Worm (Caenorhabditis elegans) whole organism, mixed stage, embryonic: ENCODE results near the gene Y82E9BR.10.

Source experiments
- M03D4.4 ChIP-seq: sonication (generic microtip); optimal IDR thresholded peaks from 2 replicates; lab custom pipeline; 2017; ENCODE audit warnings: mild to moderate bottlenecking, missing genetic modification characterization, missing compliant biosample characterization
- blmp-1 ChIP-seq: fragments of 150-350 bp; optimal IDR thresholded peaks from 2 replicates; lab custom pipeline; 2014; ENCODE audit warnings: missing biosample characterization, missing genetic modification characterization
- ceh-39 ChIP-seq: fragments of 150-350 bp; optimal IDR thresholded peaks from 2 replicates; lab custom pipeline; 2014; ENCODE audit warnings: missing biosample characterization, missing genetic modification characterization
- ceh-83 ChIP-seq: fragments of 200-800 bp; sonication (Bioruptor generic); optimal IDR thresholded peaks from 2 replicates; lab custom pipeline; 2018; ENCODE audit warnings: mild to moderate bottlenecking, missing genetic modification characterization, missing compliant biosample characterization
- ces-1 ChIP-seq: fragments of 150-350 bp; optimal IDR thresholded peaks from 2 replicates; lab custom pipeline; 2014; ENCODE audit warnings: missing biosample characterization, missing genetic modification reagents, missing genetic modification characterization
- cnd-1 ChIP-seq: fragments of 200-800 bp; sonication (Bioruptor generic); optimal IDR thresholded peaks from 2 replicates; lab custom pipeline; 2018; ENCODE audit warnings: mild to moderate bottlenecking, missing genetic modification characterization, missing compliant biosample characterization
- drap-1 ChIP-seq: fragments of 200-800 bp; sonication (Bioruptor generic); optimal IDR thresholded peaks from 3 replicates; lab custom pipeline; 2018; ENCODE audit warnings: mild to moderate bottlenecking, missing genetic modification characterization, missing compliant biosample characterization
- elt-1 ChIP-seq: sonication (generic microtip); optimal IDR thresholded peaks from 2 replicates; lab custom pipeline; 2017; ENCODE audit warnings: missing genetic modification characterization, mild to moderate bottlenecking, missing compliant biosample characterization, antibody characterized with exemption, moderate library complexity, borderline replicate concordance; ENCODE audit not compliant: insufficient read depth
- flh-1 ChIP-seq: fragments of 200-800 bp; sonication (Bioruptor generic); optimal IDR thresholded peaks from 2 replicates; lab custom pipeline; 2018; ENCODE audit warnings: mild to moderate bottlenecking, missing genetic modification characterization, moderate library complexity, missing compliant biosample characterization
- ham-2 ChIP-seq: fragments of 200-800 bp; sonication (Bioruptor generic); optimal IDR thresholded peaks from 2 replicates; lab custom pipeline; 2018; ENCODE audit warnings: mild to moderate bottlenecking, missing genetic modification characterization, missing compliant biosample characterization
- hlh-1 ChIP-seq: fragments of 150-350 bp; optimal IDR thresholded peaks from 2 replicates; lab custom pipeline; 2014; ENCODE audit warnings: missing biosample characterization, missing genetic modification reagents, missing genetic modification characterization
- lin-13 ChIP-seq: fragments of 150-350 bp; optimal IDR thresholded peaks from 2 replicates; lab custom pipeline; 2014; ENCODE audit warnings: missing biosample characterization, missing genetic modification characterization
- lsy-2 ChIP-seq: fragments of 150-350 bp; optimal IDR thresholded peaks from 2 replicates; lab custom pipeline; 2014; ENCODE audit warnings: missing biosample characterization, missing genetic modification characterization
- mab-5 ChIP-seq: fragments of 150-350 bp; optimal IDR thresholded peaks from 2 replicates; lab custom pipeline; 2014; ENCODE audit warnings: missing biosample characterization, missing genetic modification characterization
- mep-1 ChIP-seq: fragments of 150-350 bp; optimal IDR thresholded peaks from 2 replicates; lab custom pipeline; 2017; ENCODE audit warnings: missing biosample characterization, missing genetic modification reagents, missing genetic modification characterization, inconsistent platforms
- mls-2 ChIP-seq: sonication (generic microtip); optimal IDR thresholded peaks from 2 replicates; lab custom pipeline; 2016; ENCODE audit warnings: mild to moderate bottlenecking, missing genetic modification characterization, moderate library complexity, missing compliant biosample characterization
- nhr-12 ChIP-seq: fragments of 150-350 bp; optimal IDR thresholded peaks from 2 replicates; lab custom pipeline; 2014; ENCODE audit warnings: missing biosample characterization, missing genetic modification characterization
- nhr-2 ChIP-seq: fragments of 150-350 bp; optimal IDR thresholded peaks from 2 replicates; lab custom pipeline; 2014; ENCODE audit warnings: missing biosample characterization, missing genetic modification characterization
- nhr-237 ChIP-seq: fragments of 150-350 bp; optimal IDR thresholded peaks from 2 replicates; lab custom pipeline; 2014; ENCODE audit warnings: missing biosample characterization, missing genetic modification characterization
- pha-4 ChIP-seq: fragments of 150-350 bp; optimal IDR thresholded peaks from 2 replicates; lab custom pipeline; 2018; ENCODE audit warnings: missing biosample characterization, missing genetic modification reagents, missing genetic modification characterization
- sem-2 ChIP-seq: fragments of 200-800 bp; sonication (Bioruptor generic); optimal IDR thresholded peaks from 2 replicates; lab custom pipeline; 2018; ENCODE audit warnings: mild to moderate bottlenecking, missing genetic modification characterization, missing compliant biosample characterization
- snpc-4 ChIP-seq: fragments of 150-350 bp; optimal IDR thresholded peaks from 2 replicates; lab custom pipeline; 2014; ENCODE audit warnings: missing biosample characterization, missing genetic modification characterization
- sptf-1 ChIP-seq: sonication (generic microtip); optimal IDR thresholded peaks from 2 replicates; lab custom pipeline; 2017; ENCODE audit warnings: mild to moderate bottlenecking, missing genetic modification characterization, moderate library complexity, missing compliant biosample characterization
- tbx-8 ChIP-seq: fragments of 200-800 bp; sonication (Bioruptor generic); optimal IDR thresholded peaks from 2 replicates; lab custom pipeline; 2018; ENCODE audit warnings: mild to moderate bottlenecking, missing genetic modification characterization, moderate library complexity, missing compliant biosample characterization
- unc-120 ChIP-seq: sonication (generic microtip); optimal IDR thresholded peaks from 2 replicates; lab custom pipeline; 2017; ENCODE audit warnings: missing genetic modification characterization, missing compliant biosample characterization; ENCODE audit not compliant: poor library complexity, severe bottlenecking
- unc-62 ChIP-seq: fragments of 150-350 bp; optimal IDR thresholded peaks from 2 replicates; lab custom pipeline; 2014; ENCODE audit warnings: missing biosample characterization, missing genetic modification reagents, missing genetic modification characterization

Gene Y82E9BR.10

ce11 chrIII:1342488-1342887 lies 32.9 kb downstream of the Y82E9BR.10 start, which contains the start of gene fbxa-26:
Gene fbxa-26, minus strand, starts transcription at chrIII:1342522.
- TF ChIP-seq lsy-2, result no peak
- TF ChIP-seq ces-1 (GFP tag; lab: Kevin White, UChicago), result no peak
- no peak for TF ChIP-seq mab-5 (tag; lab: Kevin White, UChicago)
- TF ChIP-seq drap-1 (GFP tag; lab: Kevin White, UChicago), result no peak
- TF ChIP-seq nhr-12 (tag; lab: Kevin White, UChicago), result no peak

- TF ChIP-seq unc-62 (no peak), ces-1 (GFP tag; lab: Kevin White, UChicago) (no peak), blmp-1 (no peak), nhr-237 (tag; lab: Kevin White, UChicago) (no peak), ceh-83 (GFP tag; lab: Kevin White, UChicago) (no peak), pha-4 (tag; lab: Kevin White, UChicago) (no peak), ham-2 (GFP tag; lab: Kevin White, UChicago) (no peak), hlh-1 (tag; lab: Kevin White, UChicago) (no peak), M03D4.4 (tag; lab: Kevin White, UChicago) (no peak), mab-5 (tag; lab: Kevin White, UChicago) (no peak), sem-2 (GFP tag; lab: Kevin White, UChicago) (no peak), snpc-4 (tag; lab: Kevin White, UChicago) (no peak), ceh-39 (tag; lab: Kevin White, UChicago) (no peak), cnd-1 (tag; lab: Kevin White, UChicago) (no peak), tbx-8 (GFP tag; lab: Kevin White, UChicago) (no peak), elt-1 (tag; lab: Kevin White, UChicago) (no peak), mep-1 (no peak), unc-120 (no peak), sptf-1 (tag; lab: Kevin White, UChicago) (no peak)
Measured at ce11 chrIII:1340240-1340639, 35.2 kb downstream of the Y82E9BR.10 start, which contains the start of gene fbxa-5. Gene fbxa-5, minus strand, starts transcription at chrIII:1340340.

ce11 chrIII:1331894-1332293 lies 43.5 kb downstream of the Y82E9BR.10 start, which contains the start of gene Y82E9BL.19:
Gene Y82E9BL.19, plus strand, starts transcription at chrIII:1332016.
- no peak for TF ChIP-seq mep-1
- no peak for TF ChIP-seq unc-120
- no peak for TF ChIP-seq lsy-2
- no peak for TF ChIP-seq mls-2
- no peak for TF ChIP-seq blmp-1
- TF ChIP-seq drap-1 (GFP tag; lab: Kevin White, UChicago), result no peak
- TF ChIP-seq flh-1 (GFP tag; lab: Kevin White, UChicago), result no peak
- no peak for TF ChIP-seq sptf-1 (tag; lab: Kevin White, UChicago)
- no peak for TF ChIP-seq nhr-2 (tag; lab: Kevin White, UChicago)
- TF ChIP-seq, all 35 proteins: peak for 0

- TF ChIP-seq lin-13 (tag; lab: Kevin White, UChicago) (no peak), flh-1 (GFP tag; lab: Kevin White, UChicago) (no peak), drap-1 (GFP tag; lab: Kevin White, UChicago) (no peak), nhr-12 (tag; lab: Kevin White, UChicago) (no peak), sem-2 (GFP tag; lab: Kevin White, UChicago) (no peak), lsy-2 (no peak)
Measured at ce11 chrIII:1326490-1326889, 48.9 kb downstream of the Y82E9BR.10 start, which contains the start of gene Y82E9BL.18. Gene Y82E9BL.18, plus strand, starts transcription at chrIII:1326790.
